Worm (Caenorhabditis elegans) whole organism, early embryonic: ENCODE data around the gene R13H4.5.

Source experiments
- B0310.2 ChIP-seq: sonication (generic microtip); optimal IDR thresholded peaks from 2 replicates; lab custom pipeline; 2016; ENCODE audit warnings: mild to moderate bottlenecking, missing genetic modification characterization, missing compliant biosample characterization
- F13C5.2 ChIP-seq: sonication (generic microtip); optimal IDR thresholded peaks from 2 replicates; lab custom pipeline; 2017; ENCODE audit warnings: mild to moderate bottlenecking, missing genetic modification characterization, inconsistent platforms, missing compliant biosample characterization
- aly-1 ChIP-seq: sonication (generic microtip); optimal IDR thresholded peaks from 2 replicates; lab custom pipeline; 2016; ENCODE audit warnings: missing genetic modification characterization, missing compliant biosample characterization
- ama-1 ChIP-seq: fragments of 150-350 bp; optimal IDR thresholded peaks from 2 replicates; lab custom pipeline; 2014
- ceh-13 ChIP-seq: fragments of 200-800 bp; sonication (Bioruptor generic); optimal IDR thresholded peaks from 2 replicates; lab custom pipeline; 2018; ENCODE audit warnings: mild to moderate bottlenecking, missing genetic modification characterization, missing compliant biosample characterization
- ceh-36 ChIP-seq: sonication (generic microtip); optimal IDR thresholded peaks from 2 replicates; lab custom pipeline; 2016; ENCODE audit warnings: missing genetic modification characterization, inconsistent platforms, missing compliant biosample characterization
- ets-7 ChIP-seq: sonication (generic microtip); optimal IDR thresholded peaks from 2 replicates; lab custom pipeline; 2016; ENCODE audit warnings: missing genotype, missing genetic modification characterization, missing compliant biosample characterization
- flt-1 ChIP-seq: fragments of 200-800 bp; sonication (Bioruptor generic); IDR thresholded peaks from 2 replicates; pipeline ENCODE4 v1.3.6; 2022; ENCODE audit warnings: missing genetic modification characterization, missing compliant biosample characterization
- hmbx-1 ChIP-seq: sonication (generic microtip); optimal IDR thresholded peaks from 2 replicates; lab custom pipeline; 2016; ENCODE audit warnings: mild to moderate bottlenecking, missing genetic modification characterization, missing compliant biosample characterization
- hmg-4 ChIP-seq: fragments of 200-800 bp; sonication (Bioruptor generic); optimal IDR thresholded peaks from 2 replicates; lab custom pipeline; 2018; ENCODE audit warnings: mild to moderate bottlenecking, missing genetic modification characterization, missing compliant biosample characterization
- hnd-1 ChIP-seq: sonication (generic microtip); optimal IDR thresholded peaks from 2 replicates; lab custom pipeline; 2016; ENCODE audit warnings: missing genetic modification characterization, missing compliant biosample characterization
- pes-1 ChIP-seq: fragments of 200-800 bp; sonication (Bioruptor generic); IDR thresholded peaks from 2 replicates; pipeline ENCODE4 v1.3.6; 2022; ENCODE audit warnings: missing genetic modification reagents, missing genetic modification characterization, missing compliant biosample characterization
- scrt-1 ChIP-seq: fragments of 200-800 bp; sonication (Bioruptor generic); IDR thresholded peaks from 2 replicates; pipeline ENCODE4 v1.3.6; 2022; ENCODE audit warnings: missing genetic modification characterization, missing compliant biosample characterization
- sea-1 ChIP-seq: fragments of 200-800 bp; sonication (Bioruptor generic); conservative IDR thresholded peaks from 2 replicates; pipeline ENCODE4 v1.3.6; 2022; ENCODE audit warnings: missing genetic modification characterization, missing compliant biosample characterization
- tbx-11 ChIP-seq: fragments of 200-800 bp; sonication (Bioruptor generic); IDR thresholded peaks from 2 replicates; pipeline ENCODE4 v1.3.6; 2022; ENCODE audit warnings: missing genetic modification characterization, missing compliant biosample characterization
- tbx-37 ChIP-seq: fragments of 200-800 bp; sonication (Bioruptor generic); conservative IDR thresholded peaks from 2 replicates; pipeline ENCODE4 v1.3.6; 2022; ENCODE audit warnings: missing genetic modification reagents, missing genetic modification characterization, missing compliant biosample characterization
- tra-4 ChIP-seq: sonication (generic microtip); optimal IDR thresholded peaks from 2 replicates; lab custom pipeline; 2017; ENCODE audit warnings: missing genetic modification characterization, missing compliant biosample characterization

Gene R13H4.5

ce11 chrV:11854905-11855304, 5.6 kb upstream of the R13H4.5 start:
- TF ChIP-seq B0310.2 (tag; lab: Kevin White, UChicago), result no peak

ce11 chrV:11856022-11856421, 4.5 kb upstream of the R13H4.5 start:
- TF ChIP-seq ceh-36 (tag; lab: Kevin White, UChicago) (no peak), tra-4 (tag; lab: Kevin White, UChicago) (no peak), sea-1 (GFP tag; lab: Robert Waterston, UW) (no peak)

- TF ChIP-seq ceh-36 (tag; lab: Kevin White, UChicago) (no peak), ama-1 (no peak), hmg-4 (no peak), B0310.2 (tag; lab: Kevin White, UChicago) (no peak), flt-1 (GFP tag; lab: Robert Waterston, UW) (no peak), tbx-37 (GFP tag; lab: Robert Waterston, UW) (no peak), hnd-1 (tag; lab: Kevin White, UChicago) (no peak), ceh-13 (no peak), scrt-1 (no peak), tra-4 (tag; lab: Kevin White, UChicago) (no peak), aly-1 (tag; lab: Kevin White, UChicago) (no peak), F13C5.2 (tag; lab: Kevin White, UChicago) (no peak), hmbx-1 (tag; lab: Kevin White, UChicago) (no peak)
Measured at ce11 chrV:11857756-11858155, 2.7 kb upstream of the R13H4.5 start.

ce11 chrV:11858299-11858698, 2.2 kb upstream of the R13H4.5 start:
- no peak for TF ChIP-seq aly-1 (tag; lab: Kevin White, UChicago)
- no peak for TF ChIP-seq tbx-11

ce11 chrV:11859082-11859858, 1.2 kb upstream of the R13H4.5 start:
- TF ChIP-seq hmg-4, result no peak
- TF ChIP-seq tra-4 (tag; lab: Kevin White, UChicago), result no peak

ce11 chrV:11861880-11862544, 1.5 kb downstream of the R13H4.5 start:
- TF ChIP-seq tbx-37 (GFP tag; lab: Robert Waterston, UW) (no peak), ceh-36 (tag; lab: Kevin White, UChicago) (no peak)

ce11 chrV:11862817-11863216, 2.3 kb downstream of the R13H4.5 start, which contains the start of gene R13H4.6:
Gene R13H4.6, plus strand, starts transcription at chrV:11863117.
- TF ChIP-seq tbx-37 (GFP tag; lab: Robert Waterston, UW), result no peak
- no peak for TF ChIP-seq sea-1 (GFP tag; lab: Robert Waterston, UW)
- no peak for TF ChIP-seq ceh-13
- no peak for TF ChIP-seq flt-1 (GFP tag; lab: Robert Waterston, UW)
- no peak for TF ChIP-seq pes-1 (GFP tag; lab: Robert Waterston, UW)
- no peak for TF ChIP-seq F13C5.2 (tag; lab: Kevin White, UChicago)
- no peak for TF ChIP-seq ets-7
- TF ChIP-seq ceh-36 (tag; lab: Kevin White, UChicago), result no peak

ce11 chrV:11868142-11868541, 7.7 kb downstream of the R13H4.5 start, which contains the start of gene R13H4.7:
Gene R13H4.7, minus strand, starts transcription at chrV:11868242.
- TF ChIP-seq tra-4 (tag; lab: Kevin White, UChicago), result no peak

- TF ChIP-seq hnd-1 (tag; lab: Kevin White, UChicago) (no peak), tbx-11 (no peak), B0310.2 (tag; lab: Kevin White, UChicago) (no peak), flt-1 (GFP tag; lab: Robert Waterston, UW) (no peak), ceh-36 (tag; lab: Kevin White, UChicago) (no peak), ceh-13 (no peak), scrt-1 (no peak), tbx-37 (GFP tag; lab: Robert Waterston, UW) (no peak), ets-7 (no peak), hmg-4 (no peak)
Measured at ce11 chrV:11875060-11875459, 14.6 kb downstream of the R13H4.5 start, which contains the start of gene sulp-4. Gene sulp-4, plus strand, starts transcription at chrV:11875360.
